Worm (Caenorhabditis elegans) whole organism, young adult: ENCODE data around the gene sru-30.

Experiments
- B0019.2 ChIP-seq: fragments of 200-800 bp; sonication (Bioruptor generic); conservative IDR thresholded peaks from 2 replicates; pipeline ENCODE4 v1.3.6; 2022; ENCODE audit warnings: missing genetic modification reagents, missing genetic modification characterization, missing compliant biosample characterization
- C06A6.2 ChIP-seq: fragments of 200-800 bp; sonication (Bioruptor generic); conservative IDR thresholded peaks from 2 replicates; pipeline ENCODE4 v1.3.6; 2022; ENCODE audit warnings: missing genetic modification characterization, missing compliant biosample characterization
- D2030.7 ChIP-seq: fragments of 200-800 bp; sonication (Bioruptor generic); IDR thresholded peaks from 2 replicates; pipeline ENCODE4 v1.3.6; 2022; ENCODE audit warnings: missing genetic modification reagents, missing genetic modification characterization, missing compliant biosample characterization
- F39B2.1 ChIP-seq: fragments of 200-800 bp; sonication (Bioruptor generic); IDR thresholded peaks from 2 replicates; pipeline ENCODE4 v1.3.6; 2022; ENCODE audit warnings: missing genetic modification reagents, missing genetic modification characterization, missing compliant biosample characterization
- F52B5.7 ChIP-seq: sonication (generic microtip); optimal IDR thresholded peaks from 2 replicates; lab custom pipeline; 2016; ENCODE audit warnings: mild to moderate bottlenecking, missing genetic modification characterization, missing compliant biosample characterization
- F57A8.1 ChIP-seq: fragments of 200-800 bp; sonication (Bioruptor generic); optimal IDR thresholded peaks from 2 replicates; lab custom pipeline; 2018; ENCODE audit warnings: mild to moderate bottlenecking, missing genetic modification characterization, moderate library complexity, missing compliant biosample characterization
- F57C9.4 ChIP-seq: sonication (generic microtip); optimal IDR thresholded peaks from 2 replicates; lab custom pipeline; 2017; ENCODE audit warnings: mild to moderate bottlenecking, missing genetic modification characterization, missing compliant biosample characterization
- Y56A3A.18 ChIP-seq: fragments of 200-800 bp; sonication (Bioruptor generic); IDR thresholded peaks from 2 replicates; pipeline ENCODE4 v1.3.6; 2022; ENCODE audit warnings: missing genetic modification reagents, missing genetic modification characterization, missing compliant biosample characterization
- Y67H2A.10 ChIP-seq: fragments of 200-800 bp; sonication (Bioruptor generic); conservative IDR thresholded peaks from 2 replicates; pipeline ENCODE4 v1.3.6; 2022; ENCODE audit warnings: missing genetic modification reagents, missing genetic modification characterization, missing compliant biosample characterization
- Y79H2A.3 ChIP-seq: fragments of 200-800 bp; sonication (Bioruptor generic); conservative IDR thresholded peaks from 2 replicates; pipeline ENCODE4 v1.3.6; 2022; ENCODE audit warnings: missing genetic modification reagents, missing genetic modification characterization, missing compliant biosample characterization
- Y95B8A.8 ChIP-seq: fragments of 200-800 bp; sonication (Bioruptor generic); IDR thresholded peaks from 2 replicates; pipeline ENCODE4 v1.3.6; 2022; ENCODE audit warnings: missing genetic modification reagents, missing genetic modification characterization, missing compliant biosample characterization
- akir-1 ChIP-seq: fragments of 200-800 bp; sonication (Bioruptor generic); optimal IDR thresholded peaks from 2 replicates; lab custom pipeline; 2018; ENCODE audit warnings: mild to moderate bottlenecking, missing genetic modification characterization, moderate library complexity, missing compliant biosample characterization
- atf-7 ChIP-seq: sonication (generic microtip); optimal IDR thresholded peaks from 2 replicates; lab custom pipeline; 2017; ENCODE audit warnings: mild to moderate bottlenecking, missing genetic modification characterization, missing compliant biosample characterization
- athp-1 ChIP-seq: sonication (generic microtip); optimal IDR thresholded peaks from 2 replicates; lab custom pipeline; 2017; ENCODE audit warnings: mild to moderate bottlenecking, missing genetic modification characterization, missing compliant biosample characterization
- attf-5 ChIP-seq: fragments of 200-800 bp; sonication (Bioruptor generic); optimal IDR thresholded peaks from 2 replicates; lab custom pipeline; 2018; ENCODE audit warnings: mild to moderate bottlenecking, missing genetic modification characterization, missing compliant biosample characterization
- bed-1 ChIP-seq: fragments of 200-800 bp; sonication (Bioruptor generic); IDR thresholded peaks from 2 replicates; pipeline ENCODE4 v1.3.6; 2022; ENCODE audit warnings: missing genetic modification reagents, missing genetic modification characterization, missing compliant biosample characterization
- bed-2 ChIP-seq: fragments of 200-800 bp; sonication (Bioruptor generic); IDR thresholded peaks from 2 replicates; pipeline ENCODE4 v1.3.6; 2022; ENCODE audit warnings: missing genetic modification reagents, missing genetic modification characterization, missing compliant biosample characterization
- ccch-3 ChIP-seq: fragments of 200-800 bp; sonication (Bioruptor generic); optimal IDR thresholded peaks from 2 replicates; lab custom pipeline; 2018; ENCODE audit warnings: mild to moderate bottlenecking, missing genetic modification characterization, missing compliant biosample characterization
- ceh-27 ChIP-seq: fragments of 200-800 bp; sonication (Bioruptor generic); optimal IDR thresholded peaks from 2 replicates; lab custom pipeline; 2018; ENCODE audit warnings: mild to moderate bottlenecking, missing genetic modification characterization, moderate library complexity, missing compliant biosample characterization
- ceh-79 ChIP-seq: sonication (generic microtip); optimal IDR thresholded peaks from 2 replicates; lab custom pipeline; 2017; ENCODE audit warnings: mild to moderate bottlenecking, missing genetic modification characterization, missing compliant biosample characterization
- die-1 ChIP-seq: sonication (generic microtip); optimal IDR thresholded peaks from 2 replicates; lab custom pipeline; 2016; ENCODE audit warnings: missing genotype, mild to moderate bottlenecking, missing genetic modification characterization, missing compliant biosample characterization
- dpff-1 ChIP-seq: sonication (generic microtip); optimal IDR thresholded peaks from 2 replicates; lab custom pipeline; 2017; ENCODE audit warnings: mild to moderate bottlenecking, missing genetic modification characterization, missing compliant biosample characterization
- egrh-3 ChIP-seq: fragments of 200-800 bp; sonication (Bioruptor generic); IDR thresholded peaks from 2 replicates; pipeline ENCODE4 v1.3.6; 2022; ENCODE audit warnings: missing genetic modification reagents, missing genetic modification characterization, missing compliant biosample characterization
- ekl-4 ChIP-seq: fragments of 200-800 bp; sonication (Bioruptor generic); IDR thresholded peaks from 2 replicates; pipeline ENCODE4 v1.3.6; 2022; ENCODE audit warnings: missing genetic modification reagents, missing genetic modification characterization, missing compliant biosample characterization
- ets-4 ChIP-seq: fragments of 200-800 bp; sonication (Bioruptor generic); optimal IDR thresholded peaks from 2 replicates; lab custom pipeline; 2018; ENCODE audit warnings: mild to moderate bottlenecking, missing genetic modification characterization, missing compliant biosample characterization
- hsf-1 ChIP-seq: fragments of 200-800 bp; sonication (Bioruptor generic); IDR thresholded peaks from 2 replicates; pipeline ENCODE4 v1.3.6; 2022; ENCODE audit warnings: missing genetic modification reagents, missing genetic modification characterization, missing compliant biosample characterization
- lag-1 ChIP-seq: fragments of 200-800 bp; sonication (Bioruptor generic); IDR thresholded peaks from 2 replicates; pipeline ENCODE4 v1.3.6; 2022; ENCODE audit warnings: missing genetic modification reagents, missing genetic modification characterization, missing compliant biosample characterization
- lin-35 ChIP-seq, 3 experiments: fragments of 150-350 bp in 2 of 3; sonication (generic microtip) in 1 of 3; optimal IDR thresholded peaks; 2 replicates each; lab custom pipeline; 2014 to 2018; ENCODE audit warnings: missing biosample characterization in 3 of 3, missing genetic modification characterization in 3 of 3, missing genetic modification reagents in 3 of 3
- lin-54 ChIP-seq: fragments of 200-800 bp; sonication (Bioruptor generic); optimal IDR thresholded peaks from 2 replicates; lab custom pipeline; 2018; ENCODE audit warnings: mild to moderate bottlenecking, missing genetic modification characterization, missing compliant biosample characterization
- lsy-27 ChIP-seq: sonication (generic microtip); optimal IDR thresholded peaks from 2 replicates; lab custom pipeline; 2017; ENCODE audit warnings: missing genetic modification characterization, mild to moderate bottlenecking, missing compliant biosample characterization, antibody characterized with exemption, missing genotype, borderline replicate concordance; ENCODE audit not compliant: insufficient read depth
- mxl-1 ChIP-seq: sonication (generic microtip); optimal IDR thresholded peaks from 2 replicates; lab custom pipeline; 2016; ENCODE audit warnings: missing genetic modification characterization, missing compliant biosample characterization
- nhr-120 ChIP-seq: fragments of 200-800 bp; sonication (Bioruptor generic); IDR thresholded peaks from 2 replicates; pipeline ENCODE4 v1.3.6; 2022; ENCODE audit warnings: missing genetic modification characterization, missing compliant biosample characterization
- nhr-27 ChIP-seq: fragments of 200-800 bp; sonication (Bioruptor generic); optimal IDR thresholded peaks from 2 replicates; lab custom pipeline; 2018; ENCODE audit warnings: mild to moderate bottlenecking, missing genetic modification characterization, moderate library complexity, missing compliant biosample characterization
- sdz-38 ChIP-seq: sonication (generic microtip); optimal IDR thresholded peaks from 2 replicates; lab custom pipeline; 2016; ENCODE audit warnings: missing genotype, missing genetic modification characterization, missing compliant biosample characterization
- snpc-3.4 ChIP-seq: sonication (generic microtip); optimal IDR thresholded peaks from 2 replicates; lab custom pipeline; 2017; ENCODE audit warnings: missing genetic modification characterization, mild to moderate bottlenecking, missing compliant biosample characterization, antibody characterized with exemption, moderate library complexity, missing genotype, missing genetic modification reagents
- snpc-4 ChIP-seq, 5 experiments: fragments of 150-350 bp in 1 of 5; sonication (generic microtip) in 4 of 5; optimal IDR thresholded peaks; 2 replicates each; lab custom pipeline; 2014 to 2018; ENCODE audit warnings: missing genetic modification characterization in 5 of 5, missing biosample characterization in 3 of 5, antibody characterized with exemption in 2 of 5, mild to moderate bottlenecking in 2 of 5, missing compliant biosample characterization in 2 of 5, missing genotype in 2 of 5, moderate library complexity in 2 of 5, missing genetic modification reagents in 1 of 5
- somi-1 ChIP-seq: fragments of 200-800 bp; sonication (Bioruptor generic); optimal IDR thresholded peaks from 2 replicates; lab custom pipeline; 2018; ENCODE audit warnings: mild to moderate bottlenecking, missing genetic modification characterization, missing compliant biosample characterization
- tbp1 ChIP-seq: fragments of 200-800 bp; sonication (Bioruptor generic); optimal IDR thresholded peaks from 2 replicates; lab custom pipeline; 2018; ENCODE audit warnings: mild to moderate bottlenecking, missing genetic modification characterization, missing compliant biosample characterization
- zfh-2 ChIP-seq: fragments of 200-800 bp; sonication (Bioruptor generic); conservative IDR thresholded peaks from 2 replicates; pipeline ENCODE4 v1.3.6; 2022; ENCODE audit warnings: missing genetic modification reagents, missing genetic modification characterization, missing compliant biosample characterization
- ztf-6 ChIP-seq: fragments of 200-800 bp; sonication (Bioruptor generic); IDR thresholded peaks from 2 replicates; pipeline ENCODE4 v1.3.6; 2022; ENCODE audit warnings: missing genetic modification reagents, missing genetic modification characterization, missing compliant biosample characterization

The sru-30 gene

ce11 chrV:9813527-9813926 is at the start of gene sru-30:
Gene sru-30, plus strand, starts transcription at chrV:9813827.
- no peak for TF ChIP-seq athp-1 (tag; lab: Kevin White, UChicago)

ce11 chrV:9764552-9764951 is 49.1 kb upstream of the sru-30 start:
- TF ChIP-seq F52B5.7 = no peak
- TF ChIP-seq lin-35 (GFP tag; optimal IDR thresholded peaks at IDR 0.05; lab: Kevin White, UChicago) = no peak
- TF ChIP-seq hsf-1 (GFP tag; lab: Robert Waterston, UW) = no peak
- no peak for TF ChIP-seq tbp1

ce11 chrV:9765622-9766021 is 48.0 kb upstream of the sru-30 start:
- TF ChIP-seq bed-2 (no peak), C06A6.2 (no peak), nhr-27 (no peak), somi-1 (GFP tag; lab: Kevin White, UChicago) (peak; percentile 9), lin-35 (GFP tag; optimal IDR thresholded peaks at IDR 0.05; lab: Kevin White, UChicago) (peak in 1 of 3 experiments; percentile 27)
- TF ChIP-seq, all 124 proteins: peak for 2

- no peak for TF ChIP-seq lin-54
- TF ChIP-seq attf-5 (GFP tag; lab: Kevin White, UChicago) = no peak
- TF ChIP-seq dpff-1 = no peak
- TF ChIP-seq Y67H2A.10 (GFP tag; lab: Robert Waterston, UW) = no peak
- TF ChIP-seq mxl-1 (tag; lab: Kevin White, UChicago) = no peak
- TF ChIP-seq nhr-120 (GFP tag; lab: Robert Waterston, UW) = no peak
- TF ChIP-seq C06A6.2 = no peak
- TF ChIP-seq B0019.2 (GFP tag; lab: Robert Waterston, UW) = no peak
- no peak for TF ChIP-seq lin-35 (GFP tag; optimal IDR thresholded peaks at IDR 0.05; lab: Kevin White, UChicago)
- no peak for TF ChIP-seq F57C9.4 (tag; lab: Kevin White, UChicago)
- no peak for TF ChIP-seq F57A8.1 (GFP tag; lab: Kevin White, UChicago)
Observed at ce11 chrV:9767941-9768340, 45.7 kb upstream of the sru-30 start.

- TF ChIP-seq F39B2.1 (GFP tag; lab: Robert Waterston, UW) = no peak
- TF ChIP-seq ccch-3 (GFP tag; lab: Kevin White, UChicago) = no peak
- no peak for TF ChIP-seq F57A8.1 (GFP tag; lab: Kevin White, UChicago)
- no peak for TF ChIP-seq D2030.7 (GFP tag; lab: Robert Waterston, UW)
- no peak for TF ChIP-seq ceh-79 (tag; lab: Kevin White, UChicago)
- no peak for TF ChIP-seq lsy-27 (tag; lab: Kevin White, UChicago)
- TF ChIP-seq die-1 (tag; lab: Kevin White, UChicago) = no peak
- no peak for TF ChIP-seq bed-1 (GFP tag; lab: Robert Waterston, UW)
- TF ChIP-seq akir-1 (GFP tag; lab: Kevin White, UChicago) = no peak
- no peak for TF ChIP-seq Y79H2A.3 (GFP tag; lab: Robert Waterston, UW)
- peak; percentile 17 for TF ChIP-seq somi-1 (GFP tag; lab: Kevin White, UChicago)
- TF ChIP-seq Y56A3A.18 (GFP tag; lab: Robert Waterston, UW) = no peak
- TF ChIP-seq atf-7 = no peak
- TF ChIP-seq egrh-3 (GFP tag; lab: Robert Waterston, UW) = peak; percentile 81
- TF ChIP-seq sdz-38 (tag; lab: Kevin White, UChicago) = no peak
- TF ChIP-seq ekl-4 = no peak
- no peak for TF ChIP-seq ztf-6 (GFP tag; lab: Robert Waterston, UW)
- TF ChIP-seq ets-4 = no peak
- TF ChIP-seq Y95B8A.8 (GFP tag; lab: Robert Waterston, UW) = 0 out of 2 replicates have a peak, but pooled peaks have one; percentile 12
- TF ChIP-seq ceh-27 = no peak
- TF ChIP-seq snpc-4 (GFP tag; optimal IDR thresholded peaks at IDR 0.05; lab: Kevin White, UChicago) = no peak
- no peak for TF ChIP-seq snpc-4 (tag; optimal IDR thresholded peaks at IDR 0.05; lab: Kevin White, UChicago)
- TF ChIP-seq snpc-3.4 (tag; lab: Kevin White, UChicago) = no peak
- TF ChIP-seq zfh-2 = peak; percentile 98
- no peak for TF ChIP-seq lag-1 (GFP tag; lab: Robert Waterston, UW)
Observed at ce11 chrV:9768828-9769778, 44.5 kb upstream of the sru-30 start, which contains the start of gene unc-42. Gene unc-42, minus strand, starts transcription at chrV:9769391.
